Worm (Caenorhabditis elegans) whole organism, L1 larva: ENCODE results near the gene lon-1.

Source experiments
- C16A3.4 ChIP-seq: fragments of 150-350 bp; optimal IDR thresholded peaks from 2 replicates; lab custom pipeline; 2014; ENCODE audit warnings: missing biosample characterization, missing genetic modification characterization
- alr-1 ChIP-seq: fragments of 200-800 bp; sonication (Bioruptor generic); optimal IDR thresholded peaks from 2 replicates; lab custom pipeline; 2018; ENCODE audit warnings: borderline replicate concordance, mild to moderate bottlenecking, missing genetic modification characterization, missing compliant biosample characterization
- blmp-1 ChIP-seq: fragments of 150-350 bp; optimal IDR thresholded peaks from 2 replicates; lab custom pipeline; 2014; ENCODE audit warnings: missing biosample characterization, missing genetic modification characterization
- ceh-63 ChIP-seq: fragments of 200-800 bp; sonication (Bioruptor generic); optimal IDR thresholded peaks from 2 replicates; lab custom pipeline; 2018; ENCODE audit warnings: mild to moderate bottlenecking, missing genetic modification characterization, missing compliant biosample characterization
- ceh-8 ChIP-seq: fragments of 200-800 bp; sonication (Bioruptor generic); optimal IDR thresholded peaks from 2 replicates; lab custom pipeline; 2018; ENCODE audit warnings: mild to moderate bottlenecking, missing genetic modification characterization, moderate library complexity, missing compliant biosample characterization
- dpl-1 ChIP-seq, 3 experiments: fragments of 150-350 bp in 2 of 3; sonication (generic microtip) in 1 of 3; optimal IDR thresholded peaks; 2 replicates each; lab custom pipeline; 2014 to 2017; ENCODE audit warnings: missing biosample characterization in 3 of 3, missing genetic modification characterization in 3 of 3, missing genetic modification reagents in 3 of 3
- efl-1 ChIP-seq, 4 experiments: fragments of 150-350 bp; optimal IDR thresholded peaks in 3 of 4; peaks in 1 of 4; 1 replicate in 1 of 4; 2 replicates in 3 of 4; lab custom pipeline; 2014; ENCODE audit warnings: missing biosample characterization in 2 of 4, missing genetic modification characterization in 2 of 4, missing genetic modification reagents in 2 of 4
- egl-27 ChIP-seq, 2 experiments: fragments of 150-350 bp in 1 of 2; sonication (generic microtip); optimal IDR thresholded peaks; 3 replicates each; lab custom pipeline; 2017 to 2018; ENCODE audit warnings: missing biosample characterization in 2 of 2, missing genetic modification characterization in 2 of 2, missing genetic modification reagents in 2 of 2
- elt-2 ChIP-seq: sonication (generic microtip); optimal IDR thresholded peaks from 2 replicates; lab custom pipeline; 2016; ENCODE audit warnings: missing genetic modification characterization, mild to moderate bottlenecking, inconsistent platforms, missing compliant biosample characterization, missing genetic modification reagents
- elt-3 ChIP-seq, 6 experiments: fragments of 150-350 bp in 1 of 6; sonication (generic microtip); optimal IDR thresholded peaks; 2 replicates each; lab custom pipeline; 2017 to 2018; ENCODE audit warnings: missing biosample characterization in 6 of 6, missing genetic modification characterization in 6 of 6, inconsistent platforms in 1 of 6
- ets-5 ChIP-seq: fragments of 200-800 bp; sonication (Bioruptor generic); IDR thresholded peaks from 2 replicates; pipeline ENCODE4 v1.3.6; 2022; ENCODE audit warnings: missing genetic modification characterization, missing compliant biosample characterization
- fkh-4 ChIP-seq: sonication (generic microtip); optimal IDR thresholded peaks from 2 replicates; lab custom pipeline; 2016; ENCODE audit warnings: missing compliant biosample characterization, missing genetic modification characterization, borderline replicate concordance
- fos-1 ChIP-seq: fragments of 150-350 bp; optimal IDR thresholded peaks from 2 replicates; lab custom pipeline; 2014; ENCODE audit warnings: missing biosample characterization, missing genetic modification characterization
- grh-1 ChIP-seq: fragments of 200-800 bp; sonication (Bioruptor generic); IDR thresholded peaks from 2 replicates; pipeline ENCODE4 v1.3.6; 2022; ENCODE audit warnings: missing genetic modification reagents, missing genetic modification characterization, missing compliant biosample characterization
- hlh-4 ChIP-seq: sonication (generic microtip); optimal IDR thresholded peaks from 2 replicates; lab custom pipeline; 2016; ENCODE audit warnings: mild to moderate bottlenecking, missing genetic modification characterization, missing compliant biosample characterization
- irx-1 ChIP-seq: sonication (generic microtip); optimal IDR thresholded peaks from 2 replicates; lab custom pipeline; 2016; ENCODE audit warnings: missing genetic modification characterization, missing compliant biosample characterization
- jun-1 ChIP-seq: fragments of 150-350 bp; optimal IDR thresholded peaks from 2 replicates; lab custom pipeline; 2014; ENCODE audit warnings: missing biosample characterization, missing genetic modification reagents, missing genetic modification characterization
- lin-13 ChIP-seq: fragments of 150-350 bp; optimal IDR thresholded peaks from 2 replicates; lab custom pipeline; 2014; ENCODE audit warnings: missing biosample characterization, missing genetic modification reagents, missing genetic modification characterization
- lin-15B ChIP-seq: fragments of 150-350 bp; sonication (generic microtip); optimal IDR thresholded peaks from 3 replicates; lab custom pipeline; 2014; ENCODE audit warnings: missing biosample characterization, missing genetic modification characterization
- lin-35 ChIP-seq, 2 experiments: fragments of 150-350 bp; optimal IDR thresholded peaks; 2 replicates each; lab custom pipeline; 2014; ENCODE audit warnings: missing biosample characterization in 2 of 2, missing genetic modification characterization in 2 of 2, missing genetic modification reagents in 2 of 2
- lin-39 ChIP-seq: fragments of 150-350 bp; optimal IDR thresholded peaks from 2 replicates; lab custom pipeline; 2014; ENCODE audit warnings: missing biosample characterization, missing genetic modification reagents, missing genetic modification characterization
- lir-3 ChIP-seq: sonication (generic microtip); optimal IDR thresholded peaks from 2 replicates; lab custom pipeline; 2016; ENCODE audit warnings: mild to moderate bottlenecking, missing genetic modification characterization, moderate library complexity, missing compliant biosample characterization; ENCODE audit not compliant: poor library complexity
- lsy-2 ChIP-seq, 2 experiments: fragments of 150-350 bp; optimal IDR thresholded peaks; 2 replicates each; lab custom pipeline; 2014; ENCODE audit warnings: missing biosample characterization in 2 of 2, missing genetic modification characterization in 2 of 2
- mdl-1 ChIP-seq, 2 experiments: fragments of 150-350 bp; optimal IDR thresholded peaks; 2 replicates each; lab custom pipeline; 2014 to 2017; ENCODE audit warnings: missing biosample characterization in 2 of 2, missing genetic modification characterization in 2 of 2, inconsistent platforms in 1 of 2
- mef-2 ChIP-seq: fragments of 150-350 bp; optimal IDR thresholded peaks from 2 replicates; lab custom pipeline; 2014; ENCODE audit warnings: missing biosample characterization, missing genetic modification characterization
- nhr-20 ChIP-seq: sonication (generic microtip); optimal IDR thresholded peaks from 2 replicates; lab custom pipeline; 2016; ENCODE audit warnings: mild to moderate bottlenecking, missing genetic modification characterization, missing compliant biosample characterization
- nhr-47 ChIP-seq: sonication (generic microtip); optimal IDR thresholded peaks from 2 replicates; lab custom pipeline; 2016; ENCODE audit warnings: mild to moderate bottlenecking, missing genetic modification characterization, moderate library complexity, missing compliant biosample characterization
- nhr-76 ChIP-seq: sonication (generic microtip); optimal IDR thresholded peaks from 2 replicates; lab custom pipeline; 2017; ENCODE audit warnings: missing biosample characterization, missing genetic modification characterization
- nhr-84 ChIP-seq: sonication (generic microtip); optimal IDR thresholded peaks from 2 replicates; lab custom pipeline; 2017; ENCODE audit warnings: missing biosample characterization, missing genetic modification characterization
- nhr-85 ChIP-seq: sonication (generic microtip); peaks from one replicate; lab custom pipeline; 2016; ENCODE audit warnings: missing genetic modification characterization, inconsistent platforms, missing compliant biosample characterization
- nhr-90 ChIP-seq: sonication (generic microtip); optimal IDR thresholded peaks from 2 replicates; lab custom pipeline; 2016; ENCODE audit warnings: mild to moderate bottlenecking, missing genetic modification characterization, missing compliant biosample characterization; ENCODE audit not compliant: poor library complexity
- pax-3 ChIP-seq: fragments of 200-800 bp; sonication (Bioruptor generic); optimal IDR thresholded peaks from 2 replicates; lab custom pipeline; 2018; ENCODE audit warnings: mild to moderate bottlenecking, missing genetic modification characterization, moderate library complexity, missing compliant biosample characterization
- rnt-1 ChIP-seq: sonication (generic microtip); optimal IDR thresholded peaks from 2 replicates; lab custom pipeline; 2016; ENCODE audit warnings: mild to moderate bottlenecking, missing genetic modification characterization, moderate library complexity, missing compliant biosample characterization
- snu-23 ChIP-seq: sonication (generic microtip); optimal IDR thresholded peaks from 2 replicates; lab custom pipeline; 2016; ENCODE audit warnings: missing genetic modification characterization, missing compliant biosample characterization
- sup-37 ChIP-seq: fragments of 200-800 bp; sonication (Bioruptor generic); optimal IDR thresholded peaks from 2 replicates; lab custom pipeline; 2018; ENCODE audit warnings: mild to moderate bottlenecking, missing genetic modification characterization, missing compliant biosample characterization
- tlp-1 ChIP-seq: fragments of 150-350 bp; optimal IDR thresholded peaks from 2 replicates; lab custom pipeline; 2014; ENCODE audit warnings: missing biosample characterization, missing genetic modification characterization
- vab-15 ChIP-seq: sonication (generic microtip); optimal IDR thresholded peaks from 2 replicates; lab custom pipeline; 2017; ENCODE audit warnings: missing genotype, mild to moderate bottlenecking, missing genetic modification characterization, missing compliant biosample characterization
- zag-1 ChIP-seq: fragments of 150-350 bp; optimal IDR thresholded peaks from 2 replicates; lab custom pipeline; 2014; ENCODE audit warnings: missing biosample characterization, missing genetic modification characterization
- zip-4 ChIP-seq: fragments of 200-800 bp; sonication (Bioruptor generic); optimal IDR thresholded peaks from 2 replicates; lab custom pipeline; 2018; ENCODE audit warnings: mild to moderate bottlenecking, missing genetic modification characterization, moderate library complexity, missing compliant biosample characterization

Gene lon-1

DNA sequence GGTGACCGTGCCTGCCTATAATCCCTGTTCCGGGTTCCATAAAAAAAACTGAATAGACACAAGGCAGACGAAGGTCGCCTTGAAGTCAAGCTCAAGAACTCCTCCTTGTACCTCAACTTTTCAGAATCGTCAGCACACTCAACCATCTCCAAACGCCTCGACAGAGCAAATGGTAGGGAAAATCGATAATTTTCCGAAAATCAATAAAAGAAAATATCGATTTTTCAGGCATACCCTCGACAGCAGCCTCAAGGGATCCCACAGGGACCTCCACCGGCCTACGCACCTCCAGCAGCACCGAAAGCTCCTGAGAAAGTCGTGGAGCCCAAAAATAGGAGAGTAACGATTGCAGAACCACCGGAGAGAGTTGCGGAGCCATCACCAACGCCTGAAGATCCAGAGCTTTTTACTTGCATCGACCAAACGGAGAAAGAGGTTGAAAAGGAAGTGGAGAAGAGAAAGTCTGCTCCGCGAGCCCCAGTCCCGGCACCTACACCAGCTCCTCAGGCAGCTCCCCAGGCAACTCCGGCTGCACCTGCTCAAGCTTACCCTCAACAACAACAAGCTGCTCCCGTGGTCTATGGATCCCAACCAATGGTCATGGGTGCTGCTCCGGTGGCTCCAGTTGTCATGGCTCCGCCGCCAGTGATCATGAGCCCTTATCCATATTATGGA, 5.4 kb downstream of the lon-1 start:
- TF ChIP-seq irx-1 (tag; lab: Kevin White, UChicago): no peak
- TF ChIP-seq efl-1 (optimal IDR thresholded peaks at IDR 0.05; lab: Kevin White, UChicago): no peak
- TF ChIP-seq efl-1 (GFP tag; optimal IDR thresholded peaks at IDR 0.05 in 1 of 2; lab: Kevin White, UChicago): peak in 1 of 2 experiments; percentile 83

DNA sequence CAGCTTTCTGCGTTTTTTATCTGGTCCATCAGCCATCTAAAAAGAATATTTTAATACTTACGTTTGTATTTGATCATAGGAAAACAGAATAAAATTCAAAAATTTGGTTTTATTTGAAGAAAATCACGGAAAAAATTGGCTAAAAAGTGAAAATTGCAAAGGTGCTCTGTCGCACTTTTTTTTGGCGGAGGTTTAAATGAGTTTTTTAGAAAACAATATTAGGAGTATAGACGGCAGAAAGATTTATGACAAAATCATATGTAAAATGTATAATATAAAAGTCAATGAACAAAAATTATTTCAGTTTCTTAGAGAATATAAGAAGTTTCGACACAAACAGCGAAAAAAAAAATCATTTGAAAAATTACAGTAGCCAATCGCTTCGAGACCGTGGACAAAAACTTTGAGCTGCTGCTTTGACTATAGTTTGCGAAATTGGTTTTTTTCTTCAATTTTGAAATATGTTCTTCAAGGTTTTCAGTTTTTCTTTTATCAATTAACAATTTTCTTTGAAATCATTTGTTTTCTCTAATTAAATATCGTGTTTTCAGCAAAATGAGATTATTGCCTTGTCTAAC, 9.6 kb downstream of the lon-1 start, which contains the start of the genes R02F2.7 and R02F2.4:
Gene R02F2.7, minus strand, starts transcription at position 36 of the 578 bp plus-strand sequence.
Gene R02F2.4, plus strand, starts transcription at position 552 of the 578 bp plus-strand sequence.
- TF ChIP-seq sup-37 (GFP tag; lab: Kevin White, UChicago): no peak
- TF ChIP-seq fos-1 (tag; lab: Kevin White, UChicago): no peak
- no peak for TF ChIP-seq nhr-47 (tag; lab: Kevin White, UChicago)
- peak; percentile 36 for TF ChIP-seq blmp-1 (tag; lab: Kevin White, UChicago)
- TF ChIP-seq zip-4 (GFP tag; lab: Kevin White, UChicago): no peak
- TF ChIP-seq ceh-63: no peak
- TF ChIP-seq irx-1 (tag; lab: Kevin White, UChicago): no peak
- peak; percentile 70 to 89 (median 86) for TF ChIP-seq dpl-1 (GFP tag; optimal IDR thresholded peaks at IDR 0.05; lab: Kevin White, UChicago)
- TF ChIP-seq lsy-2 (tag; optimal IDR thresholded peaks at IDR 0.05; lab: Kevin White, UChicago): peak in 1 of 2 experiments; percentile 60
- no peak for TF ChIP-seq fkh-4 (tag; lab: Kevin White, UChicago)
- no peak for TF ChIP-seq jun-1 (tag; lab: Kevin White, UChicago)
- no peak for TF ChIP-seq nhr-90 (tag; lab: Kevin White, UChicago)
- peak in 1 of 2 experiments; percentile 83 for TF ChIP-seq efl-1 (optimal IDR thresholded peaks at IDR 0.05; lab: Kevin White, UChicago)
- peak; percentile 87 to 99 for TF ChIP-seq efl-1 (GFP tag; optimal IDR thresholded peaks at IDR 0.05 in 1 of 2; lab: Kevin White, UChicago)
- TF ChIP-seq lin-13 (GFP tag; lab: Kevin White, UChicago): no peak
- TF ChIP-seq lir-3 (tag; lab: Kevin White, UChicago): no peak
- no peak for TF ChIP-seq mef-2 (tag; lab: Kevin White, UChicago)
- peak; percentile 73 to 94 for TF ChIP-seq lin-35 (GFP tag; optimal IDR thresholded peaks at IDR 0.05; lab: Kevin White, UChicago)
- TF ChIP-seq C16A3.4 (tag; lab: Kevin White, UChicago): peak; percentile 21

DNA sequence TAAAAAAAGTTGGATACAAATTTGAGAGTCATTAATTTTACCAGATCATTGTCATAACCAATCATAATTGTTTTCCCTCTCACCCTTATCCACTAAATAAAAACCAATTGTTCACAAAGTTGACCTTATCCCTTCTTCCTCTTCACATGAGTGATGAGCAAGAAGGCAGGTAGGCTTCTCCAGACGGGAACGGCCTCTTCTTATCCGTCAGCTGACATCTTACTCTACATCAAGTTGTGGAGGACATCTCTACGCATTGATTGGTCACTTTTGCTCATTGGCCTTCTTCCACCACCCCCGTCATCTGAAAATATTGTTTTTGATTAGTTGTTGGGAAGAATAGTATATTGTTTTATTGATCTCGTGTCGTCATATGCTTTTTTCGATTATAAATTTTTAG, 12.1 kb downstream of the lon-1 start:
- TF ChIP-seq rnt-1 (tag; lab: Kevin White, UChicago) (peak; percentile 26), efl-1 (optimal IDR thresholded peaks at IDR 0.05; lab: Kevin White, UChicago) (no peak), efl-1 (GFP tag; optimal IDR thresholded peaks at IDR 0.05 in 1 of 2; lab: Kevin White, UChicago) (peak in 1 of 2 experiments; percentile 42), pax-3 (tag; lab: Kevin White, UChicago) (no peak)

DNA sequence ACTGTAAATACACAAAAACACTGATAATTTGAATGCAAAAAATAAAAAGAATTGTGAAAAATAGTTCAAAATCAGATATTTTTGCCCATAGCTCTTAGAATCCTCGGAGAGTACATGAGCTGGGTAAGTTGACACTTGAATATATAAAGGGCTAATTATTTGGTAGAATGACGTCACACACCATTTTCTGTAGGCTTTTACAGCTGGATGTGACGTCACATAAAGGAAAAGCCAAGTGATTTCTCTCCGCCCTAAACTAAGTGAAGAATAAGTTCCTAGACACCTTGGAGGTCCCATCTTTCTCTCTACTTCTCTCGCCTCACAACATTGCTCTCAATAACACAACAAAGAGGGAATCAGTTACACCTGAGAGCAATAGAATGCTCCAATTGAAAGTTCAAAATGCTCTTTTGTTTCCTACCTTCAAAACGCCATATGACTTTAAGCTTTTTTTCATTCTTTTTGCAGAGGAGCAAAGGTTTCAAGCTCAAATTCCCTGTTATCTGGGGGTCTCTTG, 12.9 kb downstream of the lon-1 start, which contains the start of gene osg-1:
Gene osg-1, plus strand, starts transcription at position 467 of the 517 bp plus-strand sequence.
- TF ChIP-seq zag-1: no peak
- no peak for TF ChIP-seq efl-1 (optimal IDR thresholded peaks at IDR 0.05; lab: Kevin White, UChicago)
- peak in 1 of 2 experiments; percentile 45 for TF ChIP-seq efl-1 (GFP tag; optimal IDR thresholded peaks at IDR 0.05 in 1 of 2; lab: Kevin White, UChicago)
- no peak for TF ChIP-seq elt-2 (tag; lab: Kevin White, UChicago)
- peak; percentile 9 for TF ChIP-seq nhr-85 (tag; lab: Kevin White, UChicago)

DNA sequence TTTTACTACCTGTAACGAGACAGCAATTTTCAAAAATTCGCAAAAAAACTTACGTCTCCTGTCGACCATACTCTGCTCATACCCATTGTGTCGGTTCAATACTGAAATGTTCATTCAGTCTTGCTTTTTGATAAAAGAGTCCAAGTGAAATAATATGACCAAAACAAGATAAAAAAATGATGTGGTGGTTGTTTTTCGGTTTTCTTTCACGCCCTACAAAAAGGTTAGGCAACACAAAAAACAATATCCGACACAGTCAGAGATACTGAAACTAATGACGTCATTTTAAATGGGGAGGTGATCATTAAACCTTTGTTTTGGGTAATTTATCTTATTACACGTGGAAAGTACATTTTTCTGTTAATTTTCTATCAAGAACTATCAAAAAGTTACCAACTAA, 20.9 kb downstream of the lon-1 start, which contains the start of gene R02F2.8:
Gene R02F2.8, minus strand, starts transcription at position 101 of the 400 bp plus-strand sequence.
- TF ChIP-seq mdl-1 (tag; optimal IDR thresholded peaks at IDR 0.05; lab: Kevin White, UChicago) (no peak), ceh-8 (GFP tag; lab: Kevin White, UChicago) (no peak), nhr-90 (tag; lab: Kevin White, UChicago) (no peak), alr-1 (no peak), elt-3 (tag; optimal IDR thresholded peaks at IDR 0.05; lab: Kevin White, UChicago) (no peak), grh-1 (no peak), nhr-47 (tag; lab: Kevin White, UChicago) (no peak), nhr-20 (tag; lab: Kevin White, UChicago) (no peak), hlh-4 (tag; lab: Kevin White, UChicago) (no peak), nhr-84 (tag; lab: Kevin White, UChicago) (no peak), ets-5 (no peak), snu-23 (GFP tag; lab: Kevin White, UChicago) (no peak), nhr-76 (tag; lab: Kevin White, UChicago) (no peak), vab-15 (tag; lab: Kevin White, UChicago) (no peak), tlp-1 (tag; lab: Kevin White, UChicago) (no peak), lin-15B (tag; lab: Kevin White, UChicago) (no peak), zag-1 (no peak), egl-27 (tag; optimal IDR thresholded peaks at IDR 0.05; lab: Kevin White, UChicago) (no peak), lin-39 (tag; lab: Kevin White, UChicago) (no peak)
